Worm (Caenorhabditis elegans) whole organism, mixed stage, embryonic: ENCODE results near the gene ttll-12.

ENCODE experiments used
- M03D4.4 ChIP-seq: sonication (generic microtip); optimal IDR thresholded peaks from 2 replicates; lab custom pipeline; 2017; ENCODE audit warnings: mild to moderate bottlenecking, missing genetic modification characterization, missing compliant biosample characterization
- bed-3 ChIP-seq: fragments of 200-800 bp; sonication (Bioruptor generic); optimal IDR thresholded peaks from 3 replicates; lab custom pipeline; 2018; ENCODE audit warnings: mild to moderate bottlenecking, missing genetic modification characterization, moderate library complexity, missing compliant biosample characterization
- ceh-43 ChIP-seq: fragments of 200-800 bp; sonication (Bioruptor generic); optimal IDR thresholded peaks from 2 replicates; lab custom pipeline; 2018; ENCODE audit warnings: mild to moderate bottlenecking, missing genetic modification characterization, moderate library complexity, missing compliant biosample characterization
- ceh-83 ChIP-seq: fragments of 200-800 bp; sonication (Bioruptor generic); optimal IDR thresholded peaks from 2 replicates; lab custom pipeline; 2018; ENCODE audit warnings: mild to moderate bottlenecking, missing genetic modification characterization, missing compliant biosample characterization
- ces-1 ChIP-seq: fragments of 150-350 bp; optimal IDR thresholded peaks from 2 replicates; lab custom pipeline; 2014; ENCODE audit warnings: missing biosample characterization, missing genetic modification reagents, missing genetic modification characterization
- cnd-1 ChIP-seq: fragments of 200-800 bp; sonication (Bioruptor generic); optimal IDR thresholded peaks from 2 replicates; lab custom pipeline; 2018; ENCODE audit warnings: mild to moderate bottlenecking, missing genetic modification characterization, missing compliant biosample characterization
- drap-1 ChIP-seq: fragments of 200-800 bp; sonication (Bioruptor generic); optimal IDR thresholded peaks from 3 replicates; lab custom pipeline; 2018; ENCODE audit warnings: mild to moderate bottlenecking, missing genetic modification characterization, missing compliant biosample characterization
- flh-1 ChIP-seq: fragments of 200-800 bp; sonication (Bioruptor generic); optimal IDR thresholded peaks from 2 replicates; lab custom pipeline; 2018; ENCODE audit warnings: mild to moderate bottlenecking, missing genetic modification characterization, moderate library complexity, missing compliant biosample characterization
- ham-2 ChIP-seq: fragments of 200-800 bp; sonication (Bioruptor generic); optimal IDR thresholded peaks from 2 replicates; lab custom pipeline; 2018; ENCODE audit warnings: mild to moderate bottlenecking, missing genetic modification characterization, missing compliant biosample characterization
- hlh-1 ChIP-seq: fragments of 150-350 bp; optimal IDR thresholded peaks from 2 replicates; lab custom pipeline; 2014; ENCODE audit warnings: missing biosample characterization, missing genetic modification reagents, missing genetic modification characterization
- lin-13 ChIP-seq: fragments of 150-350 bp; optimal IDR thresholded peaks from 2 replicates; lab custom pipeline; 2014; ENCODE audit warnings: missing biosample characterization, missing genetic modification characterization
- lin-32 ChIP-seq: fragments of 200-800 bp; sonication (Bioruptor generic); optimal IDR thresholded peaks from 2 replicates; lab custom pipeline; 2018; ENCODE audit warnings: mild to moderate bottlenecking, missing genetic modification characterization, missing compliant biosample characterization
- lsy-2 ChIP-seq: fragments of 150-350 bp; optimal IDR thresholded peaks from 2 replicates; lab custom pipeline; 2014; ENCODE audit warnings: missing biosample characterization, missing genetic modification characterization
- mab-5 ChIP-seq: fragments of 150-350 bp; optimal IDR thresholded peaks from 2 replicates; lab custom pipeline; 2014; ENCODE audit warnings: missing biosample characterization, missing genetic modification characterization
- mep-1 ChIP-seq: fragments of 150-350 bp; optimal IDR thresholded peaks from 2 replicates; lab custom pipeline; 2017; ENCODE audit warnings: missing biosample characterization, missing genetic modification reagents, missing genetic modification characterization, inconsistent platforms
- mls-2 ChIP-seq: sonication (generic microtip); optimal IDR thresholded peaks from 2 replicates; lab custom pipeline; 2016; ENCODE audit warnings: mild to moderate bottlenecking, missing genetic modification characterization, moderate library complexity, missing compliant biosample characterization
- nhr-12 ChIP-seq: fragments of 150-350 bp; optimal IDR thresholded peaks from 2 replicates; lab custom pipeline; 2014; ENCODE audit warnings: missing biosample characterization, missing genetic modification characterization
- nhr-2 ChIP-seq: fragments of 150-350 bp; optimal IDR thresholded peaks from 2 replicates; lab custom pipeline; 2014; ENCODE audit warnings: missing biosample characterization, missing genetic modification characterization
- nhr-237 ChIP-seq: fragments of 150-350 bp; optimal IDR thresholded peaks from 2 replicates; lab custom pipeline; 2014; ENCODE audit warnings: missing biosample characterization, missing genetic modification characterization
- nhr-28 ChIP-seq: fragments of 150-350 bp; optimal IDR thresholded peaks from 2 replicates; lab custom pipeline; 2014; ENCODE audit warnings: missing biosample characterization, missing genetic modification characterization
- pha-4 ChIP-seq: fragments of 150-350 bp; optimal IDR thresholded peaks from 2 replicates; lab custom pipeline; 2018; ENCODE audit warnings: missing biosample characterization, missing genetic modification reagents, missing genetic modification characterization
- sem-2 ChIP-seq: fragments of 200-800 bp; sonication (Bioruptor generic); optimal IDR thresholded peaks from 2 replicates; lab custom pipeline; 2018; ENCODE audit warnings: mild to moderate bottlenecking, missing genetic modification characterization, missing compliant biosample characterization
- snpc-4 ChIP-seq: fragments of 150-350 bp; optimal IDR thresholded peaks from 2 replicates; lab custom pipeline; 2014; ENCODE audit warnings: missing biosample characterization, missing genetic modification characterization
- sptf-1 ChIP-seq: sonication (generic microtip); optimal IDR thresholded peaks from 2 replicates; lab custom pipeline; 2017; ENCODE audit warnings: mild to moderate bottlenecking, missing genetic modification characterization, moderate library complexity, missing compliant biosample characterization
- tbx-8 ChIP-seq: fragments of 200-800 bp; sonication (Bioruptor generic); optimal IDR thresholded peaks from 2 replicates; lab custom pipeline; 2018; ENCODE audit warnings: mild to moderate bottlenecking, missing genetic modification characterization, moderate library complexity, missing compliant biosample characterization
- unc-120 ChIP-seq: sonication (generic microtip); optimal IDR thresholded peaks from 2 replicates; lab custom pipeline; 2017; ENCODE audit warnings: missing genetic modification characterization, missing compliant biosample characterization; ENCODE audit not compliant: poor library complexity, severe bottlenecking
- unc-39 ChIP-seq: fragments of 150-350 bp; optimal IDR thresholded peaks from 2 replicates; lab custom pipeline; 2014; ENCODE audit warnings: missing biosample characterization, missing genetic modification characterization
- unc-62 ChIP-seq: fragments of 150-350 bp; optimal IDR thresholded peaks from 2 replicates; lab custom pipeline; 2014; ENCODE audit warnings: missing biosample characterization, missing genetic modification reagents, missing genetic modification characterization
- ztf-11 ChIP-seq: fragments of 150-350 bp; optimal IDR thresholded peaks from 2 replicates; lab custom pipeline; 2014; ENCODE audit warnings: missing biosample characterization, missing genetic modification characterization

Gene ttll-12

ce11 chrII:9345794-9346193, 7.0 kb downstream of the ttll-12 start:
- TF ChIP-seq unc-120 (tag; lab: Kevin White, UChicago): no peak
- no peak for TF ChIP-seq mab-5 (tag; lab: Kevin White, UChicago)
- no peak for TF ChIP-seq bed-3 (GFP tag; lab: Kevin White, UChicago)
- no peak for TF ChIP-seq flh-1 (GFP tag; lab: Kevin White, UChicago)
- no peak for TF ChIP-seq nhr-12 (tag; lab: Kevin White, UChicago)
- TF ChIP-seq, all 35 proteins: peak for 0

ce11 chrII:9346490-9346889, 7.7 kb downstream of the ttll-12 start, which contains the start of gene F42A8.1:
Gene F42A8.1 (minus strand): TSS chrII:9346590.
- no peak for TF ChIP-seq drap-1 (GFP tag; lab: Kevin White, UChicago)
- TF ChIP-seq tbx-8 (GFP tag; lab: Kevin White, UChicago): no peak
- TF ChIP-seq sem-2 (GFP tag; lab: Kevin White, UChicago): no peak

- TF ChIP-seq unc-62: no peak
- no peak for TF ChIP-seq mep-1 (tag; lab: Kevin White, UChicago)
- TF ChIP-seq lin-32 (GFP tag; lab: Kevin White, UChicago): no peak
- TF ChIP-seq pha-4: no peak
- no peak for TF ChIP-seq mls-2 (tag; lab: Kevin White, UChicago)
- no peak for TF ChIP-seq ces-1 (GFP tag; lab: Kevin White, UChicago)
- TF ChIP-seq ceh-83 (GFP tag; lab: Kevin White, UChicago): no peak
- no peak for TF ChIP-seq hlh-1 (tag; lab: Kevin White, UChicago)
- TF ChIP-seq nhr-28 (tag; lab: Kevin White, UChicago): no peak
- no peak for TF ChIP-seq unc-39
- TF ChIP-seq lin-13: no peak
- TF ChIP-seq snpc-4: no peak
- no peak for TF ChIP-seq nhr-2 (tag; lab: Kevin White, UChicago)
- TF ChIP-seq flh-1 (GFP tag; lab: Kevin White, UChicago): no peak
- TF ChIP-seq bed-3 (GFP tag; lab: Kevin White, UChicago): no peak
- TF ChIP-seq unc-120 (tag; lab: Kevin White, UChicago): no peak
These were observed 8.6 kb downstream of the ttll-12 start for ce11 chrII:9347444-9347843.

ce11 chrII:9352669-9353068, 13.9 kb downstream of the ttll-12 start, which contains the start of the genes sdhb-1 and cup-15:
Gene sdhb-1 (minus strand): TSS chrII:9352731.
Gene cup-15 (plus strand): TSS chrII:9353000.
- TF ChIP-seq sem-2 (GFP tag; lab: Kevin White, UChicago): no peak
- TF ChIP-seq ham-2 (GFP tag; lab: Kevin White, UChicago): no peak
- TF ChIP-seq ceh-43 (GFP tag; lab: Kevin White, UChicago): no peak
- no peak for TF ChIP-seq hlh-1 (tag; lab: Kevin White, UChicago)
- no peak for TF ChIP-seq bed-3 (GFP tag; lab: Kevin White, UChicago)
- TF ChIP-seq mls-2 (tag; lab: Kevin White, UChicago): no peak
- TF ChIP-seq nhr-237: no peak

- TF ChIP-seq ces-1 (GFP tag; lab: Kevin White, UChicago): peak; percentile 57
- peak; percentile 1 for TF ChIP-seq M03D4.4 (tag; lab: Kevin White, UChicago)
- TF ChIP-seq lin-13: peak; percentile 43
- TF ChIP-seq mls-2 (tag; lab: Kevin White, UChicago): peak; percentile 54
- peak; percentile 7 for TF ChIP-seq nhr-237
- no peak for TF ChIP-seq unc-39
- peak; percentile 53 for TF ChIP-seq unc-62
- peak; percentile 83 for TF ChIP-seq hlh-1 (tag; lab: Kevin White, UChicago)
- TF ChIP-seq mab-5 (tag; lab: Kevin White, UChicago): no peak
- peak; percentile 82 for TF ChIP-seq pha-4
- peak; percentile 33 for TF ChIP-seq sptf-1 (tag; lab: Kevin White, UChicago)
- TF ChIP-seq cnd-1 (tag; lab: Kevin White, UChicago): peak; percentile 26
- no peak for TF ChIP-seq snpc-4
- TF ChIP-seq mep-1 (tag; lab: Kevin White, UChicago): peak; percentile 9
- peak; percentile 79 for TF ChIP-seq ham-2 (GFP tag; lab: Kevin White, UChicago)
- peak; percentile 11 for TF ChIP-seq lsy-2
- peak; percentile 16 for TF ChIP-seq unc-120 (tag; lab: Kevin White, UChicago)
- TF ChIP-seq ztf-11 (tag; lab: Kevin White, UChicago): peak; percentile 59
- no peak for TF ChIP-seq nhr-12 (tag; lab: Kevin White, UChicago)
- TF ChIP-seq, all 35 proteins: peak for 15
These were observed 17.9 kb downstream of the ttll-12 start for ce11 chrII:9356723-9357122.
